Fruit fly (Drosophila melanogaster) whole organism, prepupa: ENCODE data around the gene CG6733.

ENCODE experiments used
- CG16779 ChIP-seq: fragments of 200-800 bp; sonication (Bioruptor generic); optimal IDR thresholded peaks from 3 replicates; lab custom pipeline; 2017; ENCODE audit warnings: missing biosample characterization, mild to moderate bottlenecking, missing genetic modification characterization
- CG3919 ChIP-seq: fragments of 200-800 bp; sonication (Bioruptor generic); optimal IDR thresholded peaks from 3 replicates; lab custom pipeline; 2016; ENCODE audit warnings: missing biosample characterization, missing genetic modification characterization
- CG6163 ChIP-seq: fragments of 200-800 bp; sonication (Bioruptor generic); IDR thresholded peaks from 3 replicates; pipeline ENCODE4 v1.3.6; 2022; ENCODE audit warnings: missing biosample characterization, missing genetic modification characterization
- CG6854 ChIP-seq: fragments of 200-800 bp; sonication (Bioruptor generic); optimal IDR thresholded peaks from 2 replicates; lab custom pipeline; 2017; ENCODE audit warnings: missing biosample characterization, mild to moderate bottlenecking, missing genetic modification characterization
- CG8632 ChIP-seq: fragments of 200-800 bp; sonication (Bioruptor generic); optimal IDR thresholded peaks from 3 replicates; lab custom pipeline; 2016; ENCODE audit warnings: missing biosample characterization, missing genetic modification characterization
- Ets21C ChIP-seq: fragments of 200-800 bp; sonication (Bioruptor generic); optimal IDR thresholded peaks from 3 replicates; lab custom pipeline; 2016; ENCODE audit warnings: missing biosample characterization, missing genetic modification characterization
- Gug ChIP-seq: fragments of 200-800 bp; sonication (Bioruptor generic); IDR thresholded peaks from 2 replicates; pipeline ENCODE4 v1.3.6; 2022; ENCODE audit warnings: missing biosample characterization, missing genetic modification characterization
- Hr4 ChIP-seq: fragments of 200-800 bp; sonication (Bioruptor generic); optimal IDR thresholded peaks from 3 replicates; lab custom pipeline; 2016; ENCODE audit warnings: missing biosample characterization, missing genetic modification characterization
- OdsH ChIP-seq: fragments of 200-800 bp; sonication (Bioruptor generic); optimal IDR thresholded peaks from 3 replicates; lab custom pipeline; 2016; ENCODE audit warnings: missing biosample characterization, missing genetic modification characterization
- esn ChIP-seq: fragments of 200-800 bp; sonication (Bioruptor generic); optimal IDR thresholded peaks from 2 replicates; lab custom pipeline; 2016; ENCODE audit warnings: missing biosample characterization, mild to moderate bottlenecking, missing genetic modification characterization, moderate library complexity
- fd85E ChIP-seq: fragments of 200-800 bp; sonication (Bioruptor generic); optimal IDR thresholded peaks from 3 replicates; lab custom pipeline; 2016; ENCODE audit warnings: missing biosample characterization, missing genetic modification characterization
- fkh ChIP-seq: fragments of 200-800 bp; sonication (Bioruptor generic); optimal IDR thresholded peaks from 3 replicates; lab custom pipeline; 2017; ENCODE audit warnings: missing biosample characterization, mild to moderate bottlenecking, missing genetic modification characterization, moderate library complexity
- pdm3 ChIP-seq: fragments of 200-800 bp; sonication (Bioruptor generic); optimal IDR thresholded peaks from 3 replicates; lab custom pipeline; 2016; ENCODE audit warnings: missing biosample characterization, missing genetic modification characterization

- TF ChIP-seq Ets21C: no peak
- TF ChIP-seq CG6163: no peak
- TF ChIP-seq esn: no peak
- TF ChIP-seq CG16779 (tag; lab: Kevin White, UChicago): no peak
- no peak for TF ChIP-seq Hr4
- TF ChIP-seq CG6854 (GFP tag; lab: Kevin White, UChicago): no peak
- TF ChIP-seq fkh: no peak
- no peak for TF ChIP-seq fd85E (GFP tag; lab: Kevin White, UChicago)
- no peak for TF ChIP-seq Gug (GFP tag; lab: Robert Waterston, UW)
- TF ChIP-seq CG8632 (GFP tag; lab: Kevin White, UChicago): no peak
- no peak for TF ChIP-seq OdsH (GFP tag; lab: Kevin White, UChicago)
- TF ChIP-seq pdm3: no peak
- no peak for TF ChIP-seq CG3919 (GFP tag; lab: Kevin White, UChicago)
These were observed 16.3 kb upstream of the CG6733 start for dm6 chr3R:23081265-23081664.
